Fruit fly (Drosophila melanogaster) whole organism: ENCODE data around the gene Mst84B.

Source experiments
- CG8478 ChIP-seq: fragments of >200 bp; optimal IDR thresholded peaks from 2 replicates; lab custom pipeline; 2018; ENCODE audit warnings: inconsistent platforms
- Dll ChIP-seq: fragments of >200 bp; optimal IDR thresholded peaks from 2 replicates; lab custom pipeline; 2017
- psq ChIP-seq: fragments of >200 bp; optimal IDR thresholded peaks from 2 replicates; lab custom pipeline; 2017
- usp ChIP-seq: fragments of >200 bp; optimal IDR thresholded peaks from 2 replicates; lab custom pipeline; 2017; ENCODE audit warnings: missing biosample characterization, missing genetic modification characterization, mixed read lengths

dm6 chr3R:7074297-7075114 lies 12.5 kb downstream of the Mst84B start, which contains the start of the genes Ufl1 and CG1943:
- no peak for TF ChIP-seq psq (lab: Kevin White, UChicago)
- TF ChIP-seq CG8478 (lab: Kevin White, UChicago): no peak
- no peak for TF ChIP-seq Dll
- no peak for TF ChIP-seq usp
